Worm (Caenorhabditis elegans) whole organism, L3 larva: Measurements from ENCODE around the gene C42C1.12.

Source experiments
- ZK546.5 ChIP-seq: sonication (generic microtip); optimal IDR thresholded peaks from 2 replicates; lab custom pipeline; 2017; ENCODE audit warnings: missing biosample characterization, missing genetic modification characterization
- aly-2 ChIP-seq: fragments of 150-350 bp; optimal IDR thresholded peaks from 2 replicates; lab custom pipeline; 2014; ENCODE audit warnings: missing biosample characterization, missing genetic modification characterization
- ama-1 ChIP-seq: fragments of 150-350 bp; optimal IDR thresholded peaks from 2 replicates; lab custom pipeline; 2018
- ceh-82 ChIP-seq: fragments of 150-350 bp; optimal IDR thresholded peaks from 2 replicates; lab custom pipeline; 2014; ENCODE audit warnings: missing biosample characterization, missing genetic modification characterization
- elt-2 ChIP-seq: sonication (generic microtip); optimal IDR thresholded peaks from 2 replicates; lab custom pipeline; 2016; ENCODE audit warnings: missing genetic modification reagents, mild to moderate bottlenecking, missing genetic modification characterization, missing compliant biosample characterization
- jun-1 ChIP-seq: fragments of 150-350 bp; optimal IDR thresholded peaks from 2 replicates; lab custom pipeline; 2014; ENCODE audit warnings: missing biosample characterization, missing genetic modification reagents, missing genetic modification characterization
- nhr-12 ChIP-seq: fragments of 150-350 bp; optimal IDR thresholded peaks from 2 replicates; lab custom pipeline; 2014; ENCODE audit warnings: missing biosample characterization, missing genetic modification characterization
- nhr-23 ChIP-seq: fragments of 150-350 bp; optimal IDR thresholded peaks from 2 replicates; lab custom pipeline; 2014; ENCODE audit warnings: missing biosample characterization, missing genetic modification reagents, missing genetic modification characterization
- nhr-77 ChIP-seq: fragments of 150-350 bp; optimal IDR thresholded peaks from 2 replicates; lab custom pipeline; 2014; ENCODE audit warnings: missing biosample characterization, missing genetic modification characterization
- unc-39 ChIP-seq: sonication (generic microtip); optimal IDR thresholded peaks from 4 replicates; lab custom pipeline; 2017; ENCODE audit warnings: missing biosample characterization, missing genetic modification characterization

DNA sequence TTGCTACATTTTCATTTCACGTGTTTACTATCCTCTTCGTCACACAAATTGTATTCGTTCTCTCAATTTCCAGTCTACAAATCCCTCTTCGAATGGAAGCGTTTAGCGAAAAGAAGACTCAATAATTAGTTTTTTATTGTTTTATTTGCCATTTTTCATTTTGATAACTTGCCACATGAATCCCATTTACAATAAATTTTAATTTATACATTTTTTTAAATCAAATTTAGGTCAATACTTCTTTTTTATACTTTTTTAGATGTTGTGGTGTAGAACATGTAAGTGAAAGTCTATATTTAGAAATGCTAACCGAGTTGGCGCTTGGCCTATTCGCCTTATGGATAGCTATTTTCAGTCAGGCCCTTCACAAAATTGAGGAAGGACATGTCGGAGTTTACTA is 5.6 kb upstream of the C42C1.12 start, which contains the start of gene erl-1:
- TF ChIP-seq nhr-12 (tag; lab: Kevin White, UChicago) (no peak), aly-2 (tag; lab: Kevin White, UChicago) (no peak), jun-1 (no peak), ZK546.5 (no peak), elt-2 (tag; lab: Kevin White, UChicago) (no peak), nhr-77 (tag; lab: Kevin White, UChicago) (no peak), ama-1 (no peak), ceh-82 (no peak), unc-39 (no peak), nhr-23 (tag; lab: Kevin White, UChicago) (no peak)
